Fruit fly (Drosophila melanogaster): ENCODE measurements around the gene CG2218.
A peak's percentile ranks its signal among the peaks of the same experiment; 100 is the strongest.

DNA sequence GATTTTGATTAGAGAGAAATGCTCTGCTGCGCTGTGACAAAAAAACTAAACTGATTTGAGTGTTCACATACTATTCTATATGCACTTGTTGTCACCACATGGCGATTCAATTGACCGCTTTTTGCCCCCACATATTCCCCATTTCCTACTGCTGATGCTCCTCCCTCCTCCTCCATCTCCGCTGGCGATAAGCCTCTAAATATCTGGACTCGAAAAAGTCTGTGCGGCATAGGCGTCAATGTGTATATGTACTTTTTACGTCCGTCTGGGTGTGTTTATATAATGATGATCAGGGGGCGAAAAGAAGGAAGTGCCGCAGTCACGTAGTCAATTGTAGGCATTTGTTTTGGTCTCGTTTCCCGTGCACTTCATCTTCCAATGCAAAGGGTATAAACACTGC, 38.4 kb upstream of the CG2218 start:
- TF ChIP-seq CG11762 (GFP tag; optimal IDR thresholded peaks at IDR 0.05; ENCODE audit: insufficient read depth) (no peak), CG8119 (GFP tag; IDR thresholded peaks at IDR 0.05) (no peak), CG34406 (GFP tag; optimal IDR thresholded peaks at IDR 0.05) (no peak), CG16779 (tag; optimal IDR thresholded peaks at IDR 0.05) (no peak), CG6808 (GFP tag; optimal IDR thresholded peaks at IDR 0.05) (no peak), CG11294 (GFP tag; IDR thresholded peaks at IDR 0.05) (no peak), Eip93F (GFP tag; optimal IDR thresholded peaks at IDR 0.05) (no peak), Eip75B (GFP tag; optimal IDR thresholded peaks at IDR 0.05) (no peak), Gug (GFP tag; IDR thresholded peaks at IDR 0.05) (no peak), Ets21C (GFP tag; optimal IDR thresholded peaks at IDR 0.05) (no peak), Eip78C (GFP tag) (peak; percentile 59)
